Worm (Caenorhabditis elegans) whole organism, L2 larva: ENCODE data around the gene rab-3.

Source experiments
- C34F6.9 ChIP-seq: fragments of 150-350 bp; optimal IDR thresholded peaks from 2 replicates; lab custom pipeline; 2014; ENCODE audit warnings: missing biosample characterization, missing genetic modification characterization
- F13H6.1 ChIP-seq: sonication (generic microtip); optimal IDR thresholded peaks from 2 replicates; lab custom pipeline; 2016; ENCODE audit warnings: missing genetic modification characterization, missing compliant biosample characterization
- R02D3.7 ChIP-seq: fragments of 150-350 bp; optimal IDR thresholded peaks from 2 replicates; lab custom pipeline; 2014; ENCODE audit warnings: missing biosample characterization, missing genetic modification characterization
- Y55F3AM.14 ChIP-seq: fragments of 200-800 bp; sonication (Bioruptor generic); optimal IDR thresholded peaks from 2 replicates; lab custom pipeline; 2018; ENCODE audit warnings: mild to moderate bottlenecking, missing genetic modification characterization, missing compliant biosample characterization
- ZK546.5 ChIP-seq: sonication (generic microtip); optimal IDR thresholded peaks from 2 replicates; lab custom pipeline; 2017; ENCODE audit warnings: missing biosample characterization, missing genetic modification characterization
- aly-2 ChIP-seq: fragments of 150-350 bp; optimal IDR thresholded peaks from 2 replicates; lab custom pipeline; 2014; ENCODE audit warnings: missing biosample characterization, missing genetic modification characterization
- ama-1 ChIP-seq: fragments of 150-350 bp; optimal IDR thresholded peaks from 2 replicates; lab custom pipeline; 2018; ENCODE audit warnings: inconsistent platforms
- ceh-16 ChIP-seq: fragments of 150-350 bp; optimal IDR thresholded peaks from 2 replicates; lab custom pipeline; 2014; ENCODE audit warnings: missing biosample characterization, missing genetic modification characterization
- ceh-82 ChIP-seq: fragments of 150-350 bp; optimal IDR thresholded peaks from 2 replicates; lab custom pipeline; 2014; ENCODE audit warnings: missing biosample characterization, missing genetic modification characterization
- crh-2 ChIP-seq: sonication (generic microtip); optimal IDR thresholded peaks from 2 replicates; lab custom pipeline; 2017; ENCODE audit warnings: missing biosample characterization, missing genetic modification characterization
- dmd-4 ChIP-seq: sonication (generic microtip); optimal IDR thresholded peaks from 2 replicates; lab custom pipeline; 2017; ENCODE audit warnings: missing biosample characterization, missing genetic modification characterization
- egl-27 ChIP-seq: sonication (generic microtip); optimal IDR thresholded peaks from 3 replicates; lab custom pipeline; 2017; ENCODE audit warnings: missing biosample characterization, missing genetic modification reagents, missing genetic modification characterization
- elt-1 ChIP-seq: fragments of 150-350 bp; optimal IDR thresholded peaks from 2 replicates; lab custom pipeline; 2014; ENCODE audit warnings: missing biosample characterization, missing genetic modification characterization
- elt-3 ChIP-seq: sonication (generic microtip); optimal IDR thresholded peaks from 2 replicates; lab custom pipeline; 2017; ENCODE audit warnings: missing biosample characterization, missing genetic modification characterization
- fos-1 ChIP-seq: fragments of 150-350 bp; optimal IDR thresholded peaks from 2 replicates; lab custom pipeline; 2014; ENCODE audit warnings: missing biosample characterization, missing genetic modification characterization
- gmeb-1 ChIP-seq: fragments of 150-350 bp; optimal IDR thresholded peaks from 2 replicates; lab custom pipeline; 2014; ENCODE audit warnings: missing biosample characterization, missing genetic modification characterization
- lin-11 ChIP-seq: fragments of 150-350 bp; sonication (generic microtip); optimal IDR thresholded peaks from 2 replicates; lab custom pipeline; 2014; ENCODE audit warnings: missing biosample characterization, missing genetic modification characterization, inconsistent platforms, mixed read lengths
- lin-13 ChIP-seq: fragments of 150-350 bp; optimal IDR thresholded peaks from 2 replicates; lab custom pipeline; 2014; ENCODE audit warnings: missing biosample characterization, missing genetic modification reagents, missing genetic modification characterization
- lin-39 ChIP-seq: fragments of 150-350 bp; optimal IDR thresholded peaks from 2 replicates; lab custom pipeline; 2014; ENCODE audit warnings: missing biosample characterization, missing genetic modification reagents, missing genetic modification characterization
- lsy-2 ChIP-seq, 2 experiments: fragments of 150-350 bp in 1 of 2; sonication (generic microtip) in 1 of 2; optimal IDR thresholded peaks; 2 replicates each; lab custom pipeline; 2014 to 2017; ENCODE audit warnings: missing biosample characterization in 2 of 2, missing genetic modification characterization in 2 of 2
- mbf-1 ChIP-seq: sonication (generic microtip); optimal IDR thresholded peaks from 2 replicates; lab custom pipeline; 2017; ENCODE audit warnings: missing biosample characterization, missing genetic modification characterization
- mdl-1 ChIP-seq, 2 experiments: fragments of 150-350 bp in 1 of 2; sonication (generic microtip) in 1 of 2; optimal IDR thresholded peaks; 2 replicates each; lab custom pipeline; 2017; ENCODE audit warnings: missing biosample characterization in 2 of 2, missing genetic modification characterization in 2 of 2
- nhr-10 ChIP-seq: sonication (generic microtip); optimal IDR thresholded peaks from 2 replicates; lab custom pipeline; 2017; ENCODE audit warnings: missing biosample characterization, missing genetic modification characterization
- nhr-12 ChIP-seq: fragments of 150-350 bp; optimal IDR thresholded peaks from 2 replicates; lab custom pipeline; 2014; ENCODE audit warnings: missing biosample characterization, missing genetic modification characterization
- nhr-237 ChIP-seq: fragments of 150-350 bp; optimal IDR thresholded peaks from 2 replicates; lab custom pipeline; 2014; ENCODE audit warnings: missing biosample characterization, missing genetic modification characterization
- nhr-6 ChIP-seq: fragments of 150-350 bp; optimal IDR thresholded peaks from 2 replicates; lab custom pipeline; 2014; ENCODE audit warnings: missing biosample characterization, missing genetic modification characterization
- nhr-77 ChIP-seq: fragments of 150-350 bp; optimal IDR thresholded peaks from 2 replicates; lab custom pipeline; 2014; ENCODE audit warnings: missing biosample characterization, missing genetic modification characterization
- peb-1 ChIP-seq: fragments of 150-350 bp; optimal IDR thresholded peaks from 2 replicates; lab custom pipeline; 2014; ENCODE audit warnings: missing biosample characterization, missing genetic modification characterization
- sem-4 ChIP-seq: fragments of 150-350 bp; optimal IDR thresholded peaks from 2 replicates; lab custom pipeline; 2014; ENCODE audit warnings: missing biosample characterization, missing genetic modification reagents, missing genetic modification characterization
- skn-1 ChIP-seq: sonication (generic microtip); optimal IDR thresholded peaks from 2 replicates; lab custom pipeline; 2017; ENCODE audit warnings: missing biosample characterization, missing genetic modification characterization
- sma-3 ChIP-seq: sonication (generic microtip); optimal IDR thresholded peaks from 2 replicates; lab custom pipeline; 2016; ENCODE audit warnings: missing genetic modification reagents, missing genetic modification characterization, missing compliant biosample characterization
- sma-9 ChIP-seq, 2 experiments: fragments of 150-350 bp in 1 of 2; sonication (generic microtip) in 1 of 2; optimal IDR thresholded peaks; 2 replicates each; lab custom pipeline; 2014 to 2016; ENCODE audit warnings: missing genetic modification characterization in 2 of 2, mild to moderate bottlenecking in 1 of 2, missing biosample characterization in 1 of 2, missing compliant biosample characterization in 1 of 2, missing genetic modification reagents in 1 of 2, moderate library complexity in 1 of 2
- snpc-4 ChIP-seq: fragments of 150-350 bp; optimal IDR thresholded peaks from 2 replicates; lab custom pipeline; 2014; ENCODE audit warnings: missing biosample characterization, missing genetic modification characterization
- unc-39 ChIP-seq: fragments of 150-350 bp; optimal IDR thresholded peaks from 2 replicates; lab custom pipeline; 2014; ENCODE audit warnings: missing biosample characterization, missing genetic modification characterization
- unc-55 ChIP-seq: fragments of 150-350 bp; sonication (generic microtip); optimal IDR thresholded peaks from 3 replicates; lab custom pipeline; 2014; ENCODE audit warnings: missing biosample characterization, missing genetic modification reagents, missing genetic modification characterization
- unc-62 ChIP-seq: fragments of 150-350 bp; optimal IDR thresholded peaks from 2 replicates; lab custom pipeline; 2014; ENCODE audit warnings: missing biosample characterization, missing genetic modification reagents, missing genetic modification characterization
- zag-1 ChIP-seq: fragments of 150-350 bp; optimal IDR thresholded peaks from 2 replicates; lab custom pipeline; 2014; ENCODE audit warnings: missing biosample characterization, missing genetic modification characterization
- ztf-1 ChIP-seq: fragments of 200-800 bp; sonication (Bioruptor generic); conservative IDR thresholded peaks from 2 replicates; pipeline ENCODE4 v1.3.6; 2022; ENCODE audit warnings: missing genetic modification characterization, missing compliant biosample characterization
- ztf-11 ChIP-seq: sonication (generic microtip); optimal IDR thresholded peaks from 2 replicates; lab custom pipeline; 2017; ENCODE audit warnings: missing biosample characterization, missing genetic modification characterization
- ztf-4 ChIP-seq: fragments of 150-350 bp; optimal IDR thresholded peaks from 2 replicates; lab custom pipeline; 2014; ENCODE audit warnings: missing biosample characterization, missing genetic modification characterization

Gene rab-3

DNA sequence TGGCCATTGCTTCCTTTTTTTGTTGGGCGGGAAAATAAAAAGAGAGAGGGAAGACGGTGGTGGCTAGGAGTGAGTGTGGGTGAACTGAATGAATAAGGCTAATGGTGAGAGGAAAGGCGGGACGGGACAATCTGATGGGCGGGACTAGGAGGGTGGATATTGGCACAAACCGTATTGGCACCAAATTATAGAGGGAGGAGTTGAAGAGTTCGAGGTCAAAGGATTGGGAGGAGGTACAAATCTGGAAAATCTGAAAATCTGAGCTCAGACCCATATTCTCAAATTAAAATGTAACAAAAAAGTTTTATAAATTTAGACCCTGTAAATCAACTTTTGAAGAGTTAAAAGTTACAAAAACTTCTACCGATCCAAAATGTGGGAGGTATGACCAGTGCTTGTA is 11.1 kb upstream of the rab-3 start, which contains the start of gene hlh-14:
Gene hlh-14, minus strand, starts transcription at position 101 of the 400 bp plus-strand sequence.
- TF ChIP-seq crh-2 (tag; lab: Kevin White, UChicago) (no peak), skn-1 (tag; lab: Kevin White, UChicago) (no peak), ztf-11 (tag; lab: Kevin White, UChicago) (no peak), ztf-1 (no peak), ceh-82 (tag; lab: Kevin White, UChicago) (no peak), egl-27 (tag; lab: Kevin White, UChicago) (no peak), unc-39 (tag; lab: Kevin White, UChicago) (no peak), nhr-10 (no peak), lin-39 (tag; lab: Kevin White, UChicago) (no peak)

DNA sequence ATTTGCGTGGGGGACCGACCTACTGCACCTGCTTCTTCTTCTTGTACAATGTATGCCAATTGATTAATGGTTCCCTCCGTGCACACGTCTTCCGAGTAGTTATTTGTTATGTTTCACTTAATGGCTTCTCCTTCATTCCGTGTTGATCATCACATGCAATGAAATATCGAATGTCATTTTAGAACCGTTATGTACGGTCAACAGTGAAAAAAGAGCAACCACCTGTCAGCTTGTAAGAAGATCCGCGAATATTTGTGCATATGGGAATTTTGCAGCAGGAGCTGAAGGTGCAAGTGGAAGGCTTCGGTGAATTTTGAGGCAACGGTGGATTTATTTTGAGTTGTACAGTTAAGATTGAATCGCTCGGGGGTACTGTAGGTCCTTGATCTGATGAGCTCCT is 8.9 kb upstream of the rab-3 start:
- TF ChIP-seq C34F6.9 (tag; lab: Kevin White, UChicago) = no peak
- no peak for TF ChIP-seq gmeb-1 (tag; lab: Kevin White, UChicago)
- TF ChIP-seq ceh-82 (tag; lab: Kevin White, UChicago) = no peak
- TF ChIP-seq elt-1 (tag; lab: Kevin White, UChicago) = no peak
- no peak for TF ChIP-seq nhr-12 (tag; lab: Kevin White, UChicago)
- no peak for TF ChIP-seq unc-62 (GFP tag; lab: Kevin White, UChicago)

DNA sequence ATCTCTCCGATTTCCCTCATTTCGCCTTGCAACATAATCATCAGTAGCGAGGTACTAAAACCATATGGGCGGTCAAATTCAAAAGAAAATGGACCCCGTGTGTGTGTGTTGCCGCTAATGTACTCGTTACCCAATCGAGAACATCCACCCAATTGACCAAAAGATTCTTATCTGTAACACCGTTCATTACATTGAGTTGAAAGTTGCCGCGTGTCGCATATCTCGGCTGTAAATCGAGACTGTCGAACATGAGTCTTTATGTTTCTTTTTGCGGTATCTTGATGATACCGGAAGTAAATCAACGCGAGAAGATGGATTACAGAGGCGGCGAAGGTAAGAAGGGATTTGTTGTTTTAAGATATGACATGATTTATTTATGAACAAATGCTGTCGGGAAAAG is 8.1 kb upstream of the rab-3 start:
- TF ChIP-seq ceh-16 (tag; lab: Kevin White, UChicago) (peak; percentile 94), fos-1 (tag; lab: Kevin White, UChicago) (no peak), elt-1 (tag; lab: Kevin White, UChicago) (peak; percentile 20)
- TF ChIP-seq, all 48 proteins: peak for 2

- TF ChIP-seq lsy-2 (tag; optimal IDR thresholded peaks at IDR 0.05; lab: Kevin White, UChicago) (no peak), nhr-77 (tag; lab: Kevin White, UChicago) (no peak), snpc-4 (tag; lab: Kevin White, UChicago) (no peak), ceh-82 (tag; lab: Kevin White, UChicago) (no peak), lin-11 (no peak), unc-55 (no peak), egl-27 (tag; lab: Kevin White, UChicago) (no peak), R02D3.7 (tag; lab: Kevin White, UChicago) (no peak), gmeb-1 (tag; lab: Kevin White, UChicago) (no peak), mdl-1 (tag; optimal IDR thresholded peaks at IDR 0.05; lab: Kevin White, UChicago) (no peak), sem-4 (tag; lab: Kevin White, UChicago) (no peak), elt-3 (no peak), crh-2 (tag; lab: Kevin White, UChicago) (no peak), lin-39 (tag; lab: Kevin White, UChicago) (no peak), fos-1 (tag; lab: Kevin White, UChicago) (no peak), aly-2 (tag; lab: Kevin White, UChicago) (no peak), nhr-237 (no peak), nhr-10 (no peak), ztf-1 (no peak)
- TF ChIP-seq, all 48 proteins: peak for 0
These were observed 7.2 kb upstream of the rab-3 start for ce11 chrII:5734883-5735282.

ce11 chrII:5730343-5731083 is 2.9 kb upstream of the rab-3 start, which contains the start of the genes C18A3.7 and C18A3.11:
C18A3.7 (minus strand) TSS chrII:5730443.
C18A3.11 (plus strand) TSS chrII:5731033.
- TF ChIP-seq lin-11 = no peak
- no peak for TF ChIP-seq mdl-1 (tag; optimal IDR thresholded peaks at IDR 0.05; lab: Kevin White, UChicago)
- TF ChIP-seq zag-1 (tag; lab: Kevin White, UChicago) = no peak
- TF ChIP-seq sma-3 (GFP tag; lab: Kevin White, UChicago) = no peak
- no peak for TF ChIP-seq dmd-4
- no peak for TF ChIP-seq aly-2 (tag; lab: Kevin White, UChicago)
- TF ChIP-seq nhr-237 = no peak
- no peak for TF ChIP-seq unc-55

- peak; percentile 20 for TF ChIP-seq lin-39 (tag; lab: Kevin White, UChicago)
- no peak for TF ChIP-seq elt-3
- TF ChIP-seq F13H6.1 (tag; lab: Kevin White, UChicago) = peak; percentile 52
- TF ChIP-seq gmeb-1 (tag; lab: Kevin White, UChicago) = no peak
- no peak for TF ChIP-seq peb-1
- TF ChIP-seq nhr-237 = no peak
- no peak for TF ChIP-seq elt-1 (tag; lab: Kevin White, UChicago)
- TF ChIP-seq Y55F3AM.14 (GFP tag; lab: Kevin White, UChicago) = peak; percentile 54
- peak; percentile 96 for TF ChIP-seq unc-55
- TF ChIP-seq ama-1 (lab: Kevin White, UChicago) = no peak
- TF ChIP-seq ztf-1 = no peak
- peak; percentile 91 for TF ChIP-seq zag-1 (tag; lab: Kevin White, UChicago)
- no peak for TF ChIP-seq ZK546.5
- no peak for TF ChIP-seq skn-1 (tag; lab: Kevin White, UChicago)
- TF ChIP-seq mbf-1 (tag; lab: Kevin White, UChicago) = no peak
- TF ChIP-seq sma-9 (GFP tag; optimal IDR thresholded peaks at IDR 0.05; lab: Kevin White, UChicago) = peak; percentile 53
- TF ChIP-seq sma-9 (tag; optimal IDR thresholded peaks at IDR 0.05; lab: Kevin White, UChicago) = no peak
- TF ChIP-seq snpc-4 (tag; lab: Kevin White, UChicago) = peak; percentile 64
- TF ChIP-seq ztf-4 (tag; lab: Kevin White, UChicago) = no peak
- peak; percentile 38 for TF ChIP-seq lin-13 (GFP tag; lab: Kevin White, UChicago)
- peak; percentile 82 for TF ChIP-seq nhr-6 (tag; lab: Kevin White, UChicago)
- TF ChIP-seq unc-62 (GFP tag; lab: Kevin White, UChicago) = no peak
These were observed 2.6 kb downstream of the rab-3 start for ce11 chrII:5725094-5725493.
